Worm (Caenorhabditis elegans): ENCODE data around the gene ssp-35.

DNA sequence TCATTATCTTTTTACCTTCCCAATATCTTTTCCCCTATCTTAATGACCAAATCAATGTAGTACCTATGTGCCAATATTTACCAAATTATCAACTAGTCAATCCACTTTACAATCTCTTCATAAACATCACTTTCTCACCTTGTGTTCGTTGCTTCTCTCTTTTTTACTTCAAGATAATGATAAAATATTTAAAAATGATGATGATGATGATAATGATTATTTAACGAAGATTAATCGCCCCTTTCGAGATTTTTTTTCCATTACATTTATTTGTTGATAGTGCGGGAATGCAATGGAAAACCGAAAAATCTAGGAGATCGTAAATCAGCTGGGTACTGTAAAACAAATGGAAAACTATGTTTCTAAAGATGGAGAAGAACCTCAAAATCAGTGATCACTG, 30.5 kb upstream of the ssp-35 start:
- no peak for TF ChIP-seq ama-1 (optimal IDR thresholded peaks at IDR 0.05)
- TF ChIP-seq egl-13 (tag; optimal IDR thresholded peaks at IDR 0.05), result no peak
- no peak for TF ChIP-seq efl-3 (GFP tag; optimal IDR thresholded peaks at IDR 0.05)
- TF ChIP-seq ceh-82 (tag; optimal IDR thresholded peaks at IDR 0.05), result no peak
- no peak for TF ChIP-seq unc-86 (tag; optimal IDR thresholded peaks at IDR 0.05)
- peak in 1 of 2 experiments; percentile 49 for TF ChIP-seq lsy-2 (tag; optimal IDR thresholded peaks at IDR 0.05)
- TF ChIP-seq nhr-76 (tag; optimal IDR thresholded peaks at IDR 0.05), result no peak
- TF ChIP-seq zag-1 (tag; optimal IDR thresholded peaks at IDR 0.05), result no peak
- TF ChIP-seq ztf-11 (tag; optimal IDR thresholded peaks at IDR 0.05), result no peak
- TF ChIP-seq lir-3 (tag; optimal IDR thresholded peaks at IDR 0.05; ENCODE audit: poor library complexity), result no peak
- no peak for TF ChIP-seq fkh-8 (tag; optimal IDR thresholded peaks at IDR 0.05)
- TF ChIP-seq mep-1 (tag; optimal IDR thresholded peaks at IDR 0.05), result no peak
- no peak for TF ChIP-seq rnt-1 (tag; optimal IDR thresholded peaks at IDR 0.05)
- peak; percentile 9 for TF ChIP-seq tbx-2 (tag; optimal IDR thresholded peaks at IDR 0.05)

Data from whole organism, L1 larva.